Worm (Caenorhabditis elegans) whole organism, mixed stage, embryonic: ENCODE data around the gene srab-2.

Experiments used
- M03D4.4 ChIP-seq: sonication (generic microtip); optimal IDR thresholded peaks from 2 replicates; lab custom pipeline; 2017; ENCODE audit warnings: mild to moderate bottlenecking, missing genetic modification characterization, missing compliant biosample characterization
- bed-3 ChIP-seq: fragments of 200-800 bp; sonication (Bioruptor generic); optimal IDR thresholded peaks from 3 replicates; lab custom pipeline; 2018; ENCODE audit warnings: mild to moderate bottlenecking, missing genetic modification characterization, moderate library complexity, missing compliant biosample characterization
- blmp-1 ChIP-seq: fragments of 150-350 bp; optimal IDR thresholded peaks from 2 replicates; lab custom pipeline; 2014; ENCODE audit warnings: missing biosample characterization, missing genetic modification characterization
- ceh-43 ChIP-seq: fragments of 200-800 bp; sonication (Bioruptor generic); optimal IDR thresholded peaks from 2 replicates; lab custom pipeline; 2018; ENCODE audit warnings: mild to moderate bottlenecking, missing genetic modification characterization, moderate library complexity, missing compliant biosample characterization
- ceh-83 ChIP-seq: fragments of 200-800 bp; sonication (Bioruptor generic); optimal IDR thresholded peaks from 2 replicates; lab custom pipeline; 2018; ENCODE audit warnings: mild to moderate bottlenecking, missing genetic modification characterization, missing compliant biosample characterization
- ces-1 ChIP-seq: fragments of 150-350 bp; optimal IDR thresholded peaks from 2 replicates; lab custom pipeline; 2014; ENCODE audit warnings: missing biosample characterization, missing genetic modification reagents, missing genetic modification characterization
- cnd-1 ChIP-seq: fragments of 200-800 bp; sonication (Bioruptor generic); optimal IDR thresholded peaks from 2 replicates; lab custom pipeline; 2018; ENCODE audit warnings: mild to moderate bottlenecking, missing genetic modification characterization, missing compliant biosample characterization
- drap-1 ChIP-seq: fragments of 200-800 bp; sonication (Bioruptor generic); optimal IDR thresholded peaks from 3 replicates; lab custom pipeline; 2018; ENCODE audit warnings: mild to moderate bottlenecking, missing genetic modification characterization, missing compliant biosample characterization
- elt-1 ChIP-seq: sonication (generic microtip); optimal IDR thresholded peaks from 2 replicates; lab custom pipeline; 2017; ENCODE audit warnings: missing genetic modification characterization, mild to moderate bottlenecking, missing compliant biosample characterization, antibody characterized with exemption, moderate library complexity, borderline replicate concordance; ENCODE audit not compliant: insufficient read depth
- flh-1 ChIP-seq: fragments of 200-800 bp; sonication (Bioruptor generic); optimal IDR thresholded peaks from 2 replicates; lab custom pipeline; 2018; ENCODE audit warnings: mild to moderate bottlenecking, missing genetic modification characterization, moderate library complexity, missing compliant biosample characterization
- ham-2 ChIP-seq: fragments of 200-800 bp; sonication (Bioruptor generic); optimal IDR thresholded peaks from 2 replicates; lab custom pipeline; 2018; ENCODE audit warnings: mild to moderate bottlenecking, missing genetic modification characterization, missing compliant biosample characterization
- hlh-1 ChIP-seq: fragments of 150-350 bp; optimal IDR thresholded peaks from 2 replicates; lab custom pipeline; 2014; ENCODE audit warnings: missing biosample characterization, missing genetic modification reagents, missing genetic modification characterization
- lin-32 ChIP-seq: fragments of 200-800 bp; sonication (Bioruptor generic); optimal IDR thresholded peaks from 2 replicates; lab custom pipeline; 2018; ENCODE audit warnings: mild to moderate bottlenecking, missing genetic modification characterization, missing compliant biosample characterization
- lsy-2 ChIP-seq: fragments of 150-350 bp; optimal IDR thresholded peaks from 2 replicates; lab custom pipeline; 2014; ENCODE audit warnings: missing biosample characterization, missing genetic modification characterization
- mab-5 ChIP-seq: fragments of 150-350 bp; optimal IDR thresholded peaks from 2 replicates; lab custom pipeline; 2014; ENCODE audit warnings: missing biosample characterization, missing genetic modification characterization
- mep-1 ChIP-seq: fragments of 150-350 bp; optimal IDR thresholded peaks from 2 replicates; lab custom pipeline; 2017; ENCODE audit warnings: missing biosample characterization, missing genetic modification reagents, missing genetic modification characterization, inconsistent platforms
- mls-2 ChIP-seq: sonication (generic microtip); optimal IDR thresholded peaks from 2 replicates; lab custom pipeline; 2016; ENCODE audit warnings: mild to moderate bottlenecking, missing genetic modification characterization, moderate library complexity, missing compliant biosample characterization
- nhr-12 ChIP-seq: fragments of 150-350 bp; optimal IDR thresholded peaks from 2 replicates; lab custom pipeline; 2014; ENCODE audit warnings: missing biosample characterization, missing genetic modification characterization
- nhr-2 ChIP-seq: fragments of 150-350 bp; optimal IDR thresholded peaks from 2 replicates; lab custom pipeline; 2014; ENCODE audit warnings: missing biosample characterization, missing genetic modification characterization
- nhr-237 ChIP-seq: fragments of 150-350 bp; optimal IDR thresholded peaks from 2 replicates; lab custom pipeline; 2014; ENCODE audit warnings: missing biosample characterization, missing genetic modification characterization
- nhr-28 ChIP-seq: fragments of 150-350 bp; optimal IDR thresholded peaks from 2 replicates; lab custom pipeline; 2014; ENCODE audit warnings: missing biosample characterization, missing genetic modification characterization
- nhr-76 ChIP-seq: sonication (generic microtip); optimal IDR thresholded peaks from 2 replicates; lab custom pipeline; 2017; ENCODE audit warnings: missing biosample characterization, missing genetic modification characterization
- pha-4 ChIP-seq: fragments of 150-350 bp; optimal IDR thresholded peaks from 2 replicates; lab custom pipeline; 2018; ENCODE audit warnings: missing biosample characterization, missing genetic modification reagents, missing genetic modification characterization
- sem-2 ChIP-seq: fragments of 200-800 bp; sonication (Bioruptor generic); optimal IDR thresholded peaks from 2 replicates; lab custom pipeline; 2018; ENCODE audit warnings: mild to moderate bottlenecking, missing genetic modification characterization, missing compliant biosample characterization
- snpc-4 ChIP-seq: fragments of 150-350 bp; optimal IDR thresholded peaks from 2 replicates; lab custom pipeline; 2014; ENCODE audit warnings: missing biosample characterization, missing genetic modification characterization
- tbx-8 ChIP-seq: fragments of 200-800 bp; sonication (Bioruptor generic); optimal IDR thresholded peaks from 2 replicates; lab custom pipeline; 2018; ENCODE audit warnings: mild to moderate bottlenecking, missing genetic modification characterization, moderate library complexity, missing compliant biosample characterization
- unc-120 ChIP-seq: sonication (generic microtip); optimal IDR thresholded peaks from 2 replicates; lab custom pipeline; 2017; ENCODE audit warnings: missing genetic modification characterization, missing compliant biosample characterization; ENCODE audit not compliant: poor library complexity, severe bottlenecking
- unc-39 ChIP-seq: fragments of 150-350 bp; optimal IDR thresholded peaks from 2 replicates; lab custom pipeline; 2014; ENCODE audit warnings: missing biosample characterization, missing genetic modification characterization
- unc-62 ChIP-seq: fragments of 150-350 bp; optimal IDR thresholded peaks from 2 replicates; lab custom pipeline; 2014; ENCODE audit warnings: missing biosample characterization, missing genetic modification reagents, missing genetic modification characterization
- zip-8 ChIP-seq: fragments of 150-350 bp; optimal IDR thresholded peaks from 2 replicates; lab custom pipeline; 2014; ENCODE audit warnings: missing biosample characterization, missing genetic modification characterization
- ztf-11 ChIP-seq: fragments of 150-350 bp; optimal IDR thresholded peaks from 2 replicates; lab custom pipeline; 2014; ENCODE audit warnings: missing biosample characterization, missing genetic modification characterization

Gene srab-2

DNA sequence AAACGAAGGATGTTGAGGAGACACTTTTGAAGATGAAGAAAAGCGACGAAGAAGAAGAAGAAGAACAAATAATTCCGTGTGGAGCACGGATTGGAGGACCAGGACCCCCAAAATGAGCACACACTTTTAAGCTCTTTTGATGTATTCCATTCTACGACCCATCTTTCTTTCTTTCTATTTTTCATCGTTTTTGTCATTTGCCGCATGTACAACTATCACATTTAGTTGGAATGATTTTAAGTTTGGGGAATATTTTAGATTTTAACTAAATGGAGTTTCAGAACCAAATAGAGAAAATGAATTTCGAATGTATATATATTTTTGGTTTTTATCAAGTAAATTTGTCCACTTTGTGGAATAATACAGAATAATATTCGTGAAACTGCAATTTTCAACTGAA is 5.9 kb downstream of the srab-2 start, which contains the start of gene unc-46:
Gene unc-46 (minus strand): TSS at position 101 of the 400 bp plus-strand sequence.
- no peak for TF ChIP-seq mls-2
- TF ChIP-seq drap-1 (GFP tag; lab: Kevin White, UChicago): no peak
- no peak for TF ChIP-seq sem-2
- TF ChIP-seq lsy-2 (tag; lab: Kevin White, UChicago): no peak
- no peak for TF ChIP-seq nhr-76 (tag; lab: Kevin White, UChicago)
- no peak for TF ChIP-seq nhr-12
- TF ChIP-seq hlh-1 (tag; lab: Kevin White, UChicago): no peak
- no peak for TF ChIP-seq elt-1 (tag; lab: Kevin White, UChicago)

DNA sequence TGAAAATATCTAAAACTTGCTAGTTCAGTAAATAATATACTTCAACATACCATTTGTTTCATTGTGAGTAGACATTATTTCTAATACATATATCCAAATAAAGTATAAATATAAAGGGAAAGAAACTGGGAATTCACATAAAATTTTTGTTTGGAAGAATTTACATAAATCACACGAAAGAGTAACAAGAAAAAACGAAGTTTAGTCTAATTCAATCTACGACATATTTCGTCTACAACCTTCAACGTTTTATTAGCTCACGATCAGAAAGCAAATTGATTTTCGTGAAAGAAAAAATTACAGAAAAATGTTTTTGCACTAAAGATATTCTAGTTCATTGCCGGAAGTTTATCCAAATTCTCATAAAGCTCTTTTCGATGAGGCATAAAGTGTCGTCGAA is 7.8 kb downstream of the srab-2 start, which contains the start of gene C04F5.2:
Gene C04F5.2 (minus strand): TSS at position 101 of the 400 bp plus-strand sequence.
- TF ChIP-seq bed-3 (GFP tag; lab: Kevin White, UChicago): no peak
- TF ChIP-seq unc-120: no peak
- TF ChIP-seq M03D4.4: no peak
- TF ChIP-seq nhr-2 (tag; lab: Kevin White, UChicago): no peak
- TF ChIP-seq pha-4 (tag; lab: Kevin White, UChicago): no peak
- no peak for TF ChIP-seq flh-1
- no peak for TF ChIP-seq nhr-28 (tag; lab: Kevin White, UChicago)
- no peak for TF ChIP-seq ceh-43
- no peak for TF ChIP-seq ceh-83
- no peak for TF ChIP-seq cnd-1
- TF ChIP-seq drap-1 (GFP tag; lab: Kevin White, UChicago): no peak
- no peak for TF ChIP-seq elt-1 (tag; lab: Kevin White, UChicago)
- TF ChIP-seq lsy-2 (tag; lab: Kevin White, UChicago): no peak
- no peak for TF ChIP-seq zip-8 (tag; lab: Kevin White, UChicago)
- TF ChIP-seq ces-1 (GFP tag; lab: Kevin White, UChicago): no peak
- no peak for TF ChIP-seq ztf-11 (tag; lab: Kevin White, UChicago)
- no peak for TF ChIP-seq lin-32
- no peak for TF ChIP-seq unc-39 (tag; lab: Kevin White, UChicago)

DNA sequence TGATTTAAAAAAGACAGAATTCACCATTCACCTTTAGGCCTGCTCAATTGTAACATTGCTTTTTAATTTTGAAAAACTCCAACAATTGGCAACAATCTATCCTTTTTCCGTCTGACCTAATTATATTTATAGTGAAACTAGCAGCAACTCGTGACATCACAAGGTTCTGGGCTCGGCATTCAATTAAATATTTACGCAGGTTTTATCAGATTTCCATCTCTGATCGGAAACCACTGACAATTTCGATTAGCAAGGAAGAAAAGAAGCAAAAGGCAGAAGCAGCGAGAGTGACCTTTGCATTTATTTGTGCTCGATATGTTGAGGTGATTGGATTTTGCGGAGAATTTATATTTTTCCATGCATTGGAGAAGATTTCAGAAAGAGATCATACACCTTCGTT is 14.4 kb downstream of the srab-2 start:
- TF ChIP-seq nhr-76 (tag; lab: Kevin White, UChicago) (no peak), cnd-1 (no peak), mls-2 (no peak), pha-4 (tag; lab: Kevin White, UChicago) (no peak), nhr-28 (tag; lab: Kevin White, UChicago) (no peak)
- TF ChIP-seq, all 35 proteins: peak for 0

DNA sequence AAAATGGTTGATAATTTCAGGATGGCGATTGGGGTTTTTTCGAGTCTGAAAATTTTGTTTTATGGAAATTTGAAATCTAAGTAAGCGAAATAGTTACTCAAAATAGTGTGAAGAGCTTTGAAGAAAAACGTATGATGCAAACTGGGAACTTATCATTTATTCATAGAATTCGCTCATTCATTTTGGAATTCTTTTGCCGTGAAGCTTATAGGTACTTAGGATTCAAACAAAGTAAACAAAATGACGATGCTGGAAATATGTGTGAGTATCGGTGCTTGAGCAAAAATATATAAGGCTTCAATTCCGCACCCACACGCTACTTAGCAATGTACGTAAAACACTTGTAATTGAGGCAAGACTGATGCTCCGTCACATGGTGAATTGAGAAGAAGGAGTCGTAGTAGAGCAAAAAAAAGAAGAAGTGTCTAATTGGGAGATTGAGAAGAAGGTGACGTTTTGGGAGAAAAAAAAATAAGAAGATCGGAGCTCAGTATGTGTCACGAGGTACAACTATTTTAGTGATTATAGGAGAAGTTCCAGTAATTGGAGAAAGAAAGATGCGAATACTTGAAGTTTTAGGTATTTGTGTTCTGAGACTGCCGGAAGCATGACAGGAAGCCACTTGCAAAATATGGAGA is 15.2 kb downstream of the srab-2 start, which contains the start of gene glb-32:
Gene glb-32 (minus strand): TSS at position 51 of the 638 bp plus-strand sequence.
- TF ChIP-seq mep-1 (tag; lab: Kevin White, UChicago) (no peak), pha-4 (tag; lab: Kevin White, UChicago) (no peak), unc-62 (no peak), nhr-2 (tag; lab: Kevin White, UChicago) (no peak), elt-1 (tag; lab: Kevin White, UChicago) (no peak), mls-2 (no peak), snpc-4 (tag; lab: Kevin White, UChicago) (no peak), ces-1 (GFP tag; lab: Kevin White, UChicago) (no peak), ham-2 (GFP tag; lab: Kevin White, UChicago) (no peak), bed-3 (GFP tag; lab: Kevin White, UChicago) (no peak), zip-8 (tag; lab: Kevin White, UChicago) (no peak), unc-39 (tag; lab: Kevin White, UChicago) (no peak), ztf-11 (tag; lab: Kevin White, UChicago) (no peak), nhr-237 (tag; lab: Kevin White, UChicago) (no peak), flh-1 (no peak), sem-2 (no peak), hlh-1 (tag; lab: Kevin White, UChicago) (no peak), blmp-1 (tag; lab: Kevin White, UChicago) (no peak), tbx-8 (no peak), drap-1 (GFP tag; lab: Kevin White, UChicago) (no peak)

DNA sequence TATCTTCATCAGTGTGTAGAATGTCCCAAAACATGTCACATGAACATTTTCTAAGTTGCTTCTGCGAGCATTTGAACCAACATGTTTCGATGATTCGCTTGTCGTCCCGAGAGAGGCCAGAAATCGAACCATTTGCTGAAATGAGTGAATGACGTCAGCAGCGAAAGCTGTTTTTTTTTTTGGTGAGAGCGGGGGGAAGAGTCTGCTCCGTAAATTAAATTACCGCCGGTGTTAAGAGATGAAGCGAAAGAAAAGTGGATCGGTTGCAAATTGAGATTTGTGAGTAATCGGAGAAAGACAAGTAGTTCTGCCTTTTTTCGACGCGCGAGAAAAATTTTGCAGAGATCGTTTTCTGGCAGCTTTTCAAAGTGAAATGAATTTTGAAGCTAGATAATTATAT is 16.5 kb downstream of the srab-2 start:
- no peak for TF ChIP-seq ham-2 (GFP tag; lab: Kevin White, UChicago)
- no peak for TF ChIP-seq ceh-83
- no peak for TF ChIP-seq nhr-28 (tag; lab: Kevin White, UChicago)
- TF ChIP-seq unc-62: no peak
- TF ChIP-seq mep-1 (tag; lab: Kevin White, UChicago): no peak
- no peak for TF ChIP-seq cnd-1
- TF ChIP-seq mab-5 (tag; lab: Kevin White, UChicago): no peak
- no peak for TF ChIP-seq nhr-237 (tag; lab: Kevin White, UChicago)
- TF ChIP-seq lin-32: no peak
- no peak for TF ChIP-seq snpc-4 (tag; lab: Kevin White, UChicago)
- no peak for TF ChIP-seq flh-1
- TF ChIP-seq M03D4.4: no peak
- no peak for TF ChIP-seq bed-3 (GFP tag; lab: Kevin White, UChicago)
- no peak for TF ChIP-seq pha-4 (tag; lab: Kevin White, UChicago)
- TF ChIP-seq, all 35 proteins: peak for 0
